Fruit fly (Drosophila melanogaster) S2 (cell line): ENCODE data around the gene FarO.

Experiments used
- CG8478 ChIP-seq: fragments of >200 bp; optimal IDR thresholded peaks from 2 replicates; lab custom pipeline; 2018
- CTCF ChIP-seq, 2 experiments: fragments of >200 bp; optimal IDR thresholded peaks; 2 replicates each; lab custom pipeline; 2018

FarO gene

DNA sequence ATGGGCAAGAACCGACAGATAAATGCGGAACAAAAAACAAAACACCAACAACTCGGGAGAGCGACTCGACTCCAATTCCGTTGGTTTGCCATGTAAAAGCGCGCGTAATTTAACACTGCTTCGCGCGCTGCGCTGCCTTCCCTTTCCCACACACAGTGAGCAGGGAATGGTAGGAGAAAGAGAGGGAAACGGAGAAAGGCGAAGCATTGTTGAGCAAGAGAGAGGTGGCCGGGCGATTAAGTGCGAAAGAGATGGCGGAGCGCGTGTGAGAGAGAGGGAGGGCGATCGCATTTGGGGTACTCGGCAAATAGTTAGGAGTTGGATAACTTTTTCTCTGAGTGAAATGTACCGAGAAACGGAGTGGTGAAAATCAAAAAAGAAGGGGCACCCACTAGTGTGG lies 47.8 kb downstream of the FarO start:
- TF ChIP-seq CTCF (optimal IDR thresholded peaks at IDR 0.05; lab: Kevin White, UChicago) (peak; percentile 11 to 42), CG8478 (lab: Kevin White, UChicago) (no peak)
